Worm (Caenorhabditis elegans) whole organism, mixed stage, embryonic: ENCODE data around the gene F17H10.2.

Experiments used
- M03D4.4 ChIP-seq: sonication (generic microtip); optimal IDR thresholded peaks from 2 replicates; lab custom pipeline; 2017; ENCODE audit warnings: mild to moderate bottlenecking, missing genetic modification characterization, missing compliant biosample characterization
- bed-3 ChIP-seq: fragments of 200-800 bp; sonication (Bioruptor generic); optimal IDR thresholded peaks from 3 replicates; lab custom pipeline; 2018; ENCODE audit warnings: mild to moderate bottlenecking, missing genetic modification characterization, moderate library complexity, missing compliant biosample characterization
- blmp-1 ChIP-seq: fragments of 150-350 bp; optimal IDR thresholded peaks from 2 replicates; lab custom pipeline; 2014; ENCODE audit warnings: missing biosample characterization, missing genetic modification characterization
- ceh-39 ChIP-seq: fragments of 150-350 bp; optimal IDR thresholded peaks from 2 replicates; lab custom pipeline; 2014; ENCODE audit warnings: missing biosample characterization, missing genetic modification characterization
- ceh-43 ChIP-seq: fragments of 200-800 bp; sonication (Bioruptor generic); optimal IDR thresholded peaks from 2 replicates; lab custom pipeline; 2018; ENCODE audit warnings: mild to moderate bottlenecking, missing genetic modification characterization, moderate library complexity, missing compliant biosample characterization
- ceh-83 ChIP-seq: fragments of 200-800 bp; sonication (Bioruptor generic); optimal IDR thresholded peaks from 2 replicates; lab custom pipeline; 2018; ENCODE audit warnings: mild to moderate bottlenecking, missing genetic modification characterization, missing compliant biosample characterization
- ces-1 ChIP-seq: fragments of 150-350 bp; optimal IDR thresholded peaks from 2 replicates; lab custom pipeline; 2014; ENCODE audit warnings: missing biosample characterization, missing genetic modification reagents, missing genetic modification characterization
- cnd-1 ChIP-seq: fragments of 200-800 bp; sonication (Bioruptor generic); optimal IDR thresholded peaks from 2 replicates; lab custom pipeline; 2018; ENCODE audit warnings: mild to moderate bottlenecking, missing genetic modification characterization, missing compliant biosample characterization
- drap-1 ChIP-seq: fragments of 200-800 bp; sonication (Bioruptor generic); optimal IDR thresholded peaks from 3 replicates; lab custom pipeline; 2018; ENCODE audit warnings: mild to moderate bottlenecking, missing genetic modification characterization, missing compliant biosample characterization
- elt-1 ChIP-seq: sonication (generic microtip); optimal IDR thresholded peaks from 2 replicates; lab custom pipeline; 2017; ENCODE audit warnings: missing genetic modification characterization, mild to moderate bottlenecking, missing compliant biosample characterization, antibody characterized with exemption, moderate library complexity, borderline replicate concordance; ENCODE audit not compliant: insufficient read depth
- elt-3 ChIP-seq: fragments of 150-350 bp; optimal IDR thresholded peaks from 2 replicates; lab custom pipeline; 2014; ENCODE audit warnings: missing biosample characterization, missing genetic modification characterization
- flh-1 ChIP-seq: fragments of 200-800 bp; sonication (Bioruptor generic); optimal IDR thresholded peaks from 2 replicates; lab custom pipeline; 2018; ENCODE audit warnings: mild to moderate bottlenecking, missing genetic modification characterization, moderate library complexity, missing compliant biosample characterization
- ham-2 ChIP-seq: fragments of 200-800 bp; sonication (Bioruptor generic); optimal IDR thresholded peaks from 2 replicates; lab custom pipeline; 2018; ENCODE audit warnings: mild to moderate bottlenecking, missing genetic modification characterization, missing compliant biosample characterization
- hlh-1 ChIP-seq: fragments of 150-350 bp; optimal IDR thresholded peaks from 2 replicates; lab custom pipeline; 2014; ENCODE audit warnings: missing biosample characterization, missing genetic modification reagents, missing genetic modification characterization
- lin-13 ChIP-seq: fragments of 150-350 bp; optimal IDR thresholded peaks from 2 replicates; lab custom pipeline; 2014; ENCODE audit warnings: missing biosample characterization, missing genetic modification characterization
- lin-32 ChIP-seq: fragments of 200-800 bp; sonication (Bioruptor generic); optimal IDR thresholded peaks from 2 replicates; lab custom pipeline; 2018; ENCODE audit warnings: mild to moderate bottlenecking, missing genetic modification characterization, missing compliant biosample characterization
- lsy-2 ChIP-seq: fragments of 150-350 bp; optimal IDR thresholded peaks from 2 replicates; lab custom pipeline; 2014; ENCODE audit warnings: missing biosample characterization, missing genetic modification characterization
- mab-5 ChIP-seq: fragments of 150-350 bp; optimal IDR thresholded peaks from 2 replicates; lab custom pipeline; 2014; ENCODE audit warnings: missing biosample characterization, missing genetic modification characterization
- mep-1 ChIP-seq: fragments of 150-350 bp; optimal IDR thresholded peaks from 2 replicates; lab custom pipeline; 2017; ENCODE audit warnings: missing biosample characterization, missing genetic modification reagents, missing genetic modification characterization, inconsistent platforms
- mls-2 ChIP-seq: sonication (generic microtip); optimal IDR thresholded peaks from 2 replicates; lab custom pipeline; 2016; ENCODE audit warnings: mild to moderate bottlenecking, missing genetic modification characterization, moderate library complexity, missing compliant biosample characterization
- nhr-12 ChIP-seq: fragments of 150-350 bp; optimal IDR thresholded peaks from 2 replicates; lab custom pipeline; 2014; ENCODE audit warnings: missing biosample characterization, missing genetic modification characterization
- nhr-2 ChIP-seq: fragments of 150-350 bp; optimal IDR thresholded peaks from 2 replicates; lab custom pipeline; 2014; ENCODE audit warnings: missing biosample characterization, missing genetic modification characterization
- nhr-237 ChIP-seq: fragments of 150-350 bp; optimal IDR thresholded peaks from 2 replicates; lab custom pipeline; 2014; ENCODE audit warnings: missing biosample characterization, missing genetic modification characterization
- nhr-28 ChIP-seq: fragments of 150-350 bp; optimal IDR thresholded peaks from 2 replicates; lab custom pipeline; 2014; ENCODE audit warnings: missing biosample characterization, missing genetic modification characterization
- nhr-76 ChIP-seq: sonication (generic microtip); optimal IDR thresholded peaks from 2 replicates; lab custom pipeline; 2017; ENCODE audit warnings: missing biosample characterization, missing genetic modification characterization
- pha-4 ChIP-seq: fragments of 150-350 bp; optimal IDR thresholded peaks from 2 replicates; lab custom pipeline; 2018; ENCODE audit warnings: missing biosample characterization, missing genetic modification reagents, missing genetic modification characterization
- sem-2 ChIP-seq: fragments of 200-800 bp; sonication (Bioruptor generic); optimal IDR thresholded peaks from 2 replicates; lab custom pipeline; 2018; ENCODE audit warnings: mild to moderate bottlenecking, missing genetic modification characterization, missing compliant biosample characterization
- snpc-4 ChIP-seq: fragments of 150-350 bp; optimal IDR thresholded peaks from 2 replicates; lab custom pipeline; 2014; ENCODE audit warnings: missing biosample characterization, missing genetic modification characterization
- sptf-1 ChIP-seq: sonication (generic microtip); optimal IDR thresholded peaks from 2 replicates; lab custom pipeline; 2017; ENCODE audit warnings: mild to moderate bottlenecking, missing genetic modification characterization, moderate library complexity, missing compliant biosample characterization
- tbx-8 ChIP-seq: fragments of 200-800 bp; sonication (Bioruptor generic); optimal IDR thresholded peaks from 2 replicates; lab custom pipeline; 2018; ENCODE audit warnings: mild to moderate bottlenecking, missing genetic modification characterization, moderate library complexity, missing compliant biosample characterization
- unc-120 ChIP-seq: sonication (generic microtip); optimal IDR thresholded peaks from 2 replicates; lab custom pipeline; 2017; ENCODE audit warnings: missing genetic modification characterization, missing compliant biosample characterization; ENCODE audit not compliant: poor library complexity, severe bottlenecking
- unc-39 ChIP-seq: fragments of 150-350 bp; optimal IDR thresholded peaks from 2 replicates; lab custom pipeline; 2014; ENCODE audit warnings: missing biosample characterization, missing genetic modification characterization
- unc-62 ChIP-seq: fragments of 150-350 bp; optimal IDR thresholded peaks from 2 replicates; lab custom pipeline; 2014; ENCODE audit warnings: missing biosample characterization, missing genetic modification reagents, missing genetic modification characterization
- zip-8 ChIP-seq: fragments of 150-350 bp; optimal IDR thresholded peaks from 2 replicates; lab custom pipeline; 2014; ENCODE audit warnings: missing biosample characterization, missing genetic modification characterization
- ztf-11 ChIP-seq: fragments of 150-350 bp; optimal IDR thresholded peaks from 2 replicates; lab custom pipeline; 2014; ENCODE audit warnings: missing biosample characterization, missing genetic modification characterization

Gene F17H10.2

ce11 chrX:13144975-13145618 lies 31.5 kb downstream of the F17H10.2 start:
- TF ChIP-seq mep-1 (tag; lab: Kevin White, UChicago) (peak; percentile 57), unc-120 (tag; lab: Kevin White, UChicago) (peak; percentile 99), unc-39 (tag; lab: Kevin White, UChicago) (peak; percentile 74), sptf-1 (tag; lab: Kevin White, UChicago) (peak; percentile 81), mab-5 (no peak), lsy-2 (tag; lab: Kevin White, UChicago) (peak; percentile 72), ceh-39 (no peak), ceh-83 (peak; percentile 60), nhr-2 (peak; percentile 75), pha-4 (tag; lab: Kevin White, UChicago) (peak; percentile 81), hlh-1 (tag; lab: Kevin White, UChicago) (peak; percentile 65), elt-1 (tag; lab: Kevin White, UChicago) (peak; percentile 47), nhr-28 (tag; lab: Kevin White, UChicago) (no peak), drap-1 (peak; percentile 41), ham-2 (GFP tag; lab: Kevin White, UChicago) (peak; percentile 82), mls-2 (tag; lab: Kevin White, UChicago) (peak; percentile 81), ces-1 (GFP tag; lab: Kevin White, UChicago) (peak; percentile 62), lin-13 (peak; percentile 64), cnd-1 (tag; lab: Kevin White, UChicago) (peak; percentile 69), bed-3 (peak; percentile 47), blmp-1 (no peak), nhr-12 (no peak), M03D4.4 (peak; percentile 63), lin-32 (peak; percentile 29), snpc-4 (tag; lab: Kevin White, UChicago) (no peak), nhr-76 (tag; lab: Kevin White, UChicago) (no peak), unc-62 (peak; percentile 88), nhr-237 (tag; lab: Kevin White, UChicago) (peak; percentile 65), sem-2 (GFP tag; lab: Kevin White, UChicago) (peak; percentile 45), ztf-11 (tag; lab: Kevin White, UChicago) (peak; percentile 86), zip-8 (tag; lab: Kevin White, UChicago) (no peak), ceh-43 (GFP tag; lab: Kevin White, UChicago) (peak; percentile 46), tbx-8 (GFP tag; lab: Kevin White, UChicago) (peak; percentile 33), elt-3 (tag; lab: Kevin White, UChicago) (peak; percentile 39), flh-1 (GFP tag; lab: Kevin White, UChicago) (no peak)

- TF ChIP-seq nhr-237 (tag; lab: Kevin White, UChicago) (no peak), tbx-8 (GFP tag; lab: Kevin White, UChicago) (no peak), ces-1 (GFP tag; lab: Kevin White, UChicago) (peak; percentile 64), ceh-43 (GFP tag; lab: Kevin White, UChicago) (peak; percentile 47), blmp-1 (peak; percentile 79), unc-62 (no peak), nhr-2 (peak; percentile 97), lin-32 (peak; percentile 95), elt-3 (tag; lab: Kevin White, UChicago) (no peak), unc-39 (tag; lab: Kevin White, UChicago) (no peak), mls-2 (tag; lab: Kevin White, UChicago) (peak; percentile 31), cnd-1 (tag; lab: Kevin White, UChicago) (peak; percentile 97), ztf-11 (tag; lab: Kevin White, UChicago) (peak; percentile 71), sptf-1 (tag; lab: Kevin White, UChicago) (peak; percentile 72)
These were observed 32.7 kb downstream of the F17H10.2 start for ce11 chrX:13145988-13146873.
